Worm (Caenorhabditis elegans) whole organism, L2 larva: Measurements from ENCODE around the gene elo-5.

ENCODE experiments used
- aly-2 ChIP-seq: fragments of 150-350 bp; optimal IDR thresholded peaks from 2 replicates; lab custom pipeline; 2014; ENCODE audit warnings: missing biosample characterization, missing genetic modification characterization
- elt-3 ChIP-seq: sonication (generic microtip); optimal IDR thresholded peaks from 2 replicates; lab custom pipeline; 2017; ENCODE audit warnings: missing biosample characterization, missing genetic modification characterization
- nhr-25 ChIP-seq: fragments of 150-350 bp; sonication (generic microtip); optimal IDR thresholded peaks from 3 replicates; lab custom pipeline; 2014; ENCODE audit warnings: missing biosample characterization, missing genetic modification characterization
- unc-62 ChIP-seq: fragments of 150-350 bp; optimal IDR thresholded peaks from 2 replicates; lab custom pipeline; 2014; ENCODE audit warnings: missing biosample characterization, missing genetic modification reagents, missing genetic modification characterization

DNA sequence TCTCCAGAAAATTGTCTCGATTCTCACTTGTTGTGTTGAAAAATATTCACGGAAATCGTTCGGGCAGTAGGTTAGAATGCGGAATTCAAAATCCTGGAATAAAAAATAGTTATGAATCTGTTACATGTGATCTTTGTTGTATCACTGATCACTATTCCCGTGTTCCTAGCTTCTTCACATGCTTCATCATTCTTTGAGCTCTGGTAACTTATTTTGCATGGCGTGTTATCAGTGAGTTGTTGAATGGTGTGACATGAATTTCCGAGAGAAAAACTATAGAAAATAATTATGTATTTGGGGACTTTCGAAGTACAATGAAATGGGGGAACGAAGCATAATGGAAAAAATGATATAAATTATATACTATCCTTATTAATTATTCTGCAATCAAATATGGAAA lies 16.6 kb upstream of the elo-5 start:
- TF ChIP-seq aly-2 (no peak), unc-62 (GFP tag; lab: Kevin White, UChicago) (no peak), elt-3 (tag; lab: Kevin White, UChicago) (no peak), nhr-25 (tag; lab: Kevin White, UChicago) (no peak)
